Fruit fly (Drosophila melanogaster): ENCODE results near the gene RYa-R.

Gene RYa-R

dm6 chr3R:26963747-26964174 is 33.0 kb upstream of the RYa-R start (continued):
- TF ChIP-seq Six4 (GFP tag; optimal IDR thresholded peaks at IDR 0.05) (peak; percentile 70), CG5953 (GFP tag; IDR thresholded peaks at IDR 0.05) (0 out of 2 replicates have a peak, but pooled peaks have one; percentile 17), tna (GFP tag; IDR thresholded peaks at IDR 0.05; ENCODE audit: partially characterized antibody) (no peak), Nf-YC (tag; optimal IDR thresholded peaks at IDR 0.05) (peak; percentile 27), pum (GFP tag; optimal IDR thresholded peaks at IDR 0.05) (peak; percentile 40), Xrp1 (GFP tag; IDR thresholded peaks at IDR 0.05) (peak; percentile 82), CG5180 (GFP tag; optimal IDR thresholded peaks at IDR 0.05) (peak; percentile 68), YL-1 (GFP tag; optimal IDR thresholded peaks at IDR 0.05) (no peak), sisA (GFP tag; IDR thresholded peaks at IDR 0.05) (peak; percentile 52), Fer1 (GFP tag; optimal IDR thresholded peaks at IDR 0.05) (peak; percentile 81), bab2 (GFP tag; optimal IDR thresholded peaks at IDR 0.05) (peak; percentile 86), Hmr (GFP tag; optimal IDR thresholded peaks at IDR 0.05) (peak; percentile 48), CG18764 (GFP tag; optimal IDR thresholded peaks at IDR 0.05) (peak; percentile 74), ind (GFP tag; optimal IDR thresholded peaks at IDR 0.05) (peak; percentile 80), MESR4 (GFP tag; optimal IDR thresholded peaks at IDR 0.05) (no peak), Taf1 (GFP tag; IDR thresholded peaks at IDR 0.05) (peak; percentile 48; the same call in 1 of the 2 replicates), CG3065 (GFP tag; optimal IDR thresholded peaks at IDR 0.05) (no peak), prd (optimal IDR thresholded peaks at IDR 0.05) (no peak), prd (GFP tag; IDR thresholded peaks at IDR 0.05) (peak; percentile 74), ac (GFP tag; optimal IDR thresholded peaks at IDR 0.05) (no peak), CG8290 (GFP tag; optimal IDR thresholded peaks at IDR 0.05) (peak; percentile 36), CG8290 (tag; optimal IDR thresholded peaks at IDR 0.05) (peak in 1 of 2 experiments; percentile 23), Hand (GFP tag; optimal IDR thresholded peaks at IDR 0.05) (peak; percentile 43), CG17186 (GFP tag; optimal IDR thresholded peaks at IDR 0.05) (no peak), CG2120 (GFP tag; optimal IDR thresholded peaks at IDR 0.05) (peak; percentile 67), Hr78 (GFP tag; optimal IDR thresholded peaks at IDR 0.05) (peak in 1 of 2 experiments; percentile 25), CG18262 (tag; optimal IDR thresholded peaks at IDR 0.05) (peak; percentile 78), ttk (GFP tag; IDR thresholded peaks at IDR 0.05) (peak; percentile 14; the same call in 1 of the 2 replicates), CG3847 (GFP tag; IDR thresholded peaks at IDR 0.05) (0 out of 2 replicates have a peak, but pooled peaks have one; percentile 30), CG11093 (GFP tag; IDR thresholded peaks at IDR 0.05) (peak; percentile 56; the same call in 1 of the 3 replicates), CG2712 (tag; optimal IDR thresholded peaks at IDR 0.05) (peak; percentile 70), CG15479 (GFP tag; optimal IDR thresholded peaks at IDR 0.05) (no peak), sug (tag; optimal IDR thresholded peaks at IDR 0.05) (peak; percentile 40), eve (GFP tag; optimal IDR thresholded peaks at IDR 0.05) (peak in 1 of 2 experiments; percentile 32), Bdp1 (GFP tag; optimal IDR thresholded peaks at IDR 0.05) (no peak), CHES-1-like (GFP tag; optimal IDR thresholded peaks at IDR 0.05) (peak; percentile 34), CG17829 (tag; optimal IDR thresholded peaks at IDR 0.05) (peak; percentile 81), CG13775 (GFP tag; optimal IDR thresholded peaks at IDR 0.05) (peak; percentile 49), gro (GFP tag; optimal IDR thresholded peaks at IDR 0.05) (peak; percentile 84), Max (GFP tag; optimal IDR thresholded peaks at IDR 0.05) (peak; percentile 74), ro (GFP tag; IDR thresholded peaks at IDR 0.05) (no peak), HLHmδ (GFP tag; optimal IDR thresholded peaks at IDR 0.05) (no peak), CG9609 (GFP tag; optimal IDR thresholded peaks at IDR 0.05) (peak; percentile 11), ara (GFP tag; IDR thresholded peaks at IDR 0.05) (no peak), Fer2 (tag; optimal IDR thresholded peaks at IDR 0.05) (peak; percentile 2), CG14014 (GFP tag; IDR thresholded peaks at IDR 0.05) (peak; percentile 45; the same call in 1 of the 2 replicates), Dll (GFP tag; IDR thresholded peaks at IDR 0.05; ENCODE audit: partially characterized antibody) (no peak), mirr (GFP tag; optimal IDR thresholded peaks at IDR 0.05) (peak; percentile 24), CG10147 (GFP tag; optimal IDR thresholded peaks at IDR 0.05) (peak; percentile 67), CG32532 (GFP tag; IDR thresholded peaks at IDR 0.05) (peak; percentile 75), nau (GFP tag; optimal IDR thresholded peaks at IDR 0.05) (peak; percentile 53)

Data from whole organism, embryonic.